Worm (Caenorhabditis elegans) whole organism, late embryonic: ENCODE measurements around the gene F26A1.19.

Experiments used
- F13H6.1 ChIP-seq: sonication (generic microtip); optimal IDR thresholded peaks from 2 replicates; lab custom pipeline; 2016; ENCODE audit warnings: missing genetic modification characterization, missing compliant biosample characterization
- K09A11.1 ChIP-seq: sonication (generic microtip); optimal IDR thresholded peaks from 2 replicates; lab custom pipeline; 2017; ENCODE audit warnings: antibody characterized with exemption, mild to moderate bottlenecking, missing genetic modification characterization, missing compliant biosample characterization; ENCODE audit not compliant: insufficient read depth
- ama-1 ChIP-seq: fragments of 150-350 bp; optimal IDR thresholded peaks from 2 replicates; lab custom pipeline; 2014
- ceh-14 ChIP-seq: sonication (generic microtip); optimal IDR thresholded peaks from 2 replicates; lab custom pipeline; 2016; ENCODE audit warnings: missing genotype, missing genetic modification characterization, missing compliant biosample characterization
- ceh-24 ChIP-seq: sonication (generic microtip); optimal IDR thresholded peaks from 2 replicates; lab custom pipeline; 2016; ENCODE audit warnings: mild to moderate bottlenecking, missing genetic modification characterization, missing compliant biosample characterization
- ceh-48 ChIP-seq: sonication (generic microtip); optimal IDR thresholded peaks from 2 replicates; lab custom pipeline; 2016; ENCODE audit warnings: missing genetic modification characterization, inconsistent platforms, missing compliant biosample characterization
- dmd-4 ChIP-seq: sonication (generic microtip); optimal IDR thresholded peaks from 2 replicates; lab custom pipeline; 2016; ENCODE audit warnings: borderline replicate concordance, missing genetic modification characterization, missing compliant biosample characterization
- elt-2 ChIP-seq: sonication (generic microtip); optimal IDR thresholded peaks from 2 replicates; lab custom pipeline; 2016; ENCODE audit warnings: missing genetic modification reagents, missing genetic modification characterization, missing compliant biosample characterization
- lim-6 ChIP-seq: sonication (generic microtip); optimal IDR thresholded peaks from 2 replicates; lab custom pipeline; 2016; ENCODE audit warnings: missing genetic modification characterization, missing compliant biosample characterization
- nhr-11 ChIP-seq: fragments of 150-350 bp; optimal IDR thresholded peaks from 2 replicates; lab custom pipeline; 2014; ENCODE audit warnings: missing biosample characterization, missing genetic modification characterization
- pag-3 ChIP-seq: sonication (generic microtip); optimal IDR thresholded peaks from 2 replicates; lab custom pipeline; 2016; ENCODE audit warnings: missing compliant biosample characterization, missing genetic modification characterization, borderline replicate concordance
- pha-4 ChIP-seq: fragments of 150-350 bp; optimal IDR thresholded peaks from 2 replicates; lab custom pipeline; 2018; ENCODE audit warnings: missing biosample characterization, missing genetic modification reagents, missing genetic modification characterization
- pqm-1 ChIP-seq: sonication (generic microtip); optimal IDR thresholded peaks from 2 replicates; lab custom pipeline; 2016; ENCODE audit warnings: missing genetic modification characterization, missing compliant biosample characterization
- sdc-2 ChIP-seq: sonication (generic microtip); optimal IDR thresholded peaks from 2 replicates; lab custom pipeline; 2016; ENCODE audit warnings: missing genotype, missing genetic modification characterization, missing compliant biosample characterization

DNA sequence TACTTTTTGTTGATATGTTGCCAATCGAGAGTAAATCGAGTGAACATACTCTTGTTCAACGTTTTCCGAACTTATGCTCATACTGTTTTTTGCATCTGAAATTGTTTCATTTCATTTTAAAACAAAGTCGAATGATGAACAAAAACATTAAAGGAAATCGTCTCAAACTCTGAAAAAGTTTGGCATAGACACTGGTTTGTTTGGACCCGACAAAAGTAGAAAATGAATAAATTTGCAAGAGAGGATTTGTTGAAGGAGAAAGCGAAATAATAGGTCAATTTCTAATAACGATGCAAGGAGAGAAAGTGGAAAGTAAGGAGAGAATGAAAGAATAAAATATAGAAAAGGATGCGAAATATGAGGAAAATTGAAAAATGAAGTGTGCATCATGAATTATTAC, 37.1 kb downstream of the F26A1.19 start, which contains the start of gene C35D10.12:
- TF ChIP-seq elt-2 (tag; lab: Kevin White, UChicago) (no peak), sdc-2 (tag; lab: Kevin White, UChicago) (no peak), ceh-14 (tag; lab: Kevin White, UChicago) (no peak), K09A11.1 (tag; lab: Kevin White, UChicago) (no peak), nhr-11 (tag; lab: Kevin White, UChicago) (no peak), ceh-24 (tag; lab: Kevin White, UChicago) (no peak), ceh-48 (no peak), pqm-1 (tag; lab: Kevin White, UChicago) (no peak), F13H6.1 (tag; lab: Kevin White, UChicago) (no peak), pag-3 (tag; lab: Kevin White, UChicago) (no peak), dmd-4 (tag; lab: Kevin White, UChicago) (no peak), lim-6 (tag; lab: Kevin White, UChicago) (no peak), ama-1 (lab: Kevin White, UChicago) (no peak), pha-4 (tag; lab: Kevin White, UChicago) (no peak)
